Fruit fly (Drosophila melanogaster): ENCODE results near the gene Atxn7.

Gene Atxn7

dm6 chr2L:2426444-2427188, 51.0 kb downstream of the Atxn7 start (continued):
- TF ChIP-seq CG10366 (GFP tag; IDR thresholded peaks at IDR 0.05) (peak; percentile 42; the same call in 1 of the 2 replicates), CG4617 (GFP tag; optimal IDR thresholded peaks at IDR 0.05; ENCODE audit: borderline replicate concordance) (no peak), jigr1 (GFP tag; IDR thresholded peaks at IDR 0.05) (no peak), lilli (GFP tag; optimal IDR thresholded peaks at IDR 0.05) (peak; percentile 56), Abd-B (GFP tag; optimal IDR thresholded peaks at IDR 0.05) (peak; percentile 61), CG32532 (GFP tag; IDR thresholded peaks at IDR 0.05) (peak; percentile 47), nmo (GFP tag; optimal IDR thresholded peaks at IDR 0.05) (peak; percentile 58), CG8089 (GFP tag; optimal IDR thresholded peaks at IDR 0.05) (peak; percentile 60), ash1 (GFP tag; optimal IDR thresholded peaks at IDR 0.05) (no peak), CG10979 (tag; optimal IDR thresholded peaks at IDR 0.05) (peak; percentile 42), Hsf (GFP tag; optimal IDR thresholded peaks at IDR 0.05) (peak; percentile 56), CG3281 (GFP tag; optimal IDR thresholded peaks at IDR 0.05) (peak; percentile 21), Ets65A (GFP tag) (peak; percentile 91), CG2875 (GFP tag; optimal IDR thresholded peaks at IDR 0.05) (peak; percentile 38), CG32772 (GFP tag; IDR thresholded peaks at IDR 0.05) (peak; percentile 46; the same call in 1 of the 2 replicates), sisA (GFP tag; IDR thresholded peaks at IDR 0.05) (peak; percentile 68), CG16815 (GFP tag; optimal IDR thresholded peaks at IDR 0.05) (no peak), Ets97D (GFP tag; optimal IDR thresholded peaks at IDR 0.05) (peak; percentile 5), CG17328 (GFP tag; IDR thresholded peaks at IDR 0.05) (peak; percentile 65), Deaf1 (tag; optimal IDR thresholded peaks at IDR 0.05) (no peak), GATAe (GFP tag; conservative IDR thresholded peaks at IDR 0.05) (no peak), Doc3 (GFP tag; IDR thresholded peaks at IDR 0.05; ENCODE audit: partially characterized antibody) (no peak), exex (tag; optimal IDR thresholded peaks at IDR 0.05) (no peak), Poxn (GFP tag; IDR thresholded peaks at IDR 0.05) (no peak), maf-S (GFP tag; optimal IDR thresholded peaks at IDR 0.05) (peak; percentile 36), Dref (GFP tag; IDR thresholded peaks at IDR 0.05) (no peak), CG9797 (GFP tag; optimal IDR thresholded peaks at IDR 0.05) (no peak), tio (GFP tag; optimal IDR thresholded peaks at IDR 0.05) (peak; percentile 24), shn (GFP tag; optimal IDR thresholded peaks at IDR 0.05) (no peak), CG9932 (GFP tag; IDR thresholded peaks at IDR 0.05) (no peak), E2f1 (GFP tag; IDR thresholded peaks at IDR 0.05) (peak; percentile 52), CG17802 (tag; optimal IDR thresholded peaks at IDR 0.05) (no peak), fd96Cb (tag; optimal IDR thresholded peaks at IDR 0.05) (peak; percentile 65), CG12071 (GFP tag; optimal IDR thresholded peaks at IDR 0.05) (peak; percentile 37), CG9876 (GFP tag; optimal IDR thresholded peaks at IDR 0.05) (peak; percentile 8), CG33213 (GFP tag; optimal IDR thresholded peaks at IDR 0.05) (peak; percentile 37), oc (tag; optimal IDR thresholded peaks at IDR 0.05) (peak; percentile 4), B-H1 (GFP tag; IDR thresholded peaks at IDR 0.05) (peak; percentile 48; the same call in 2 of the 3 replicates), CG17829 (tag; optimal IDR thresholded peaks at IDR 0.05) (peak; percentile 17), salm (tag; optimal IDR thresholded peaks at IDR 0.05) (peak; percentile 31), CG12299 (tag; optimal IDR thresholded peaks at IDR 0.05) (no peak), slbo (GFP tag; IDR thresholded peaks at IDR 0.05) (0 out of 2 replicates have a peak, but pooled peaks have one; percentile 20), CG2120 (GFP tag; optimal IDR thresholded peaks at IDR 0.05) (peak; percentile 38), Kr (GFP tag; optimal IDR thresholded peaks at IDR 0.05) (no peak), CTCF (GFP tag; optimal IDR thresholded peaks at IDR 0.05) (no peak), Awh (GFP tag; IDR thresholded peaks at IDR 0.05) (peak; percentile 40; the same call in 1 of the 2 replicates), ind (GFP tag; optimal IDR thresholded peaks at IDR 0.05) (peak; percentile 65), schlank (tag; optimal IDR thresholded peaks at IDR 0.05) (no peak), Antp (GFP tag; optimal IDR thresholded peaks at IDR 0.05) (peak; percentile 55), Lim3 (GFP tag; IDR thresholded peaks at IDR 0.05) (no peak), sens (GFP tag) (peak; percentile 89)

Measured in whole organism, embryonic.